Worm (Caenorhabditis elegans) whole organism, mixed stage, embryonic: ENCODE results near the gene F26F2.4.

Experiments used
- blmp-1 ChIP-seq: fragments of 150-350 bp; optimal IDR thresholded peaks from 2 replicates; lab custom pipeline; 2014; ENCODE audit warnings: missing biosample characterization, missing genetic modification characterization
- ces-1 ChIP-seq: fragments of 150-350 bp; optimal IDR thresholded peaks from 2 replicates; lab custom pipeline; 2014; ENCODE audit warnings: missing biosample characterization, missing genetic modification reagents, missing genetic modification characterization
- cnd-1 ChIP-seq: fragments of 200-800 bp; sonication (Bioruptor generic); optimal IDR thresholded peaks from 2 replicates; lab custom pipeline; 2018; ENCODE audit warnings: mild to moderate bottlenecking, missing genetic modification characterization, missing compliant biosample characterization
- elt-1 ChIP-seq: sonication (generic microtip); optimal IDR thresholded peaks from 2 replicates; lab custom pipeline; 2017; ENCODE audit warnings: missing genetic modification characterization, mild to moderate bottlenecking, missing compliant biosample characterization, antibody characterized with exemption, moderate library complexity, borderline replicate concordance; ENCODE audit not compliant: insufficient read depth
- elt-3 ChIP-seq: fragments of 150-350 bp; optimal IDR thresholded peaks from 2 replicates; lab custom pipeline; 2014; ENCODE audit warnings: missing biosample characterization, missing genetic modification characterization
- lin-13 ChIP-seq: fragments of 150-350 bp; optimal IDR thresholded peaks from 2 replicates; lab custom pipeline; 2014; ENCODE audit warnings: missing biosample characterization, missing genetic modification characterization
- mep-1 ChIP-seq: fragments of 150-350 bp; optimal IDR thresholded peaks from 2 replicates; lab custom pipeline; 2017; ENCODE audit warnings: missing biosample characterization, missing genetic modification reagents, missing genetic modification characterization, inconsistent platforms
- nhr-12 ChIP-seq: fragments of 150-350 bp; optimal IDR thresholded peaks from 2 replicates; lab custom pipeline; 2014; ENCODE audit warnings: missing biosample characterization, missing genetic modification characterization
- nhr-237 ChIP-seq: fragments of 150-350 bp; optimal IDR thresholded peaks from 2 replicates; lab custom pipeline; 2014; ENCODE audit warnings: missing biosample characterization, missing genetic modification characterization
- pha-4 ChIP-seq: fragments of 150-350 bp; optimal IDR thresholded peaks from 2 replicates; lab custom pipeline; 2018; ENCODE audit warnings: missing biosample characterization, missing genetic modification reagents, missing genetic modification characterization
- snpc-4 ChIP-seq: fragments of 150-350 bp; optimal IDR thresholded peaks from 2 replicates; lab custom pipeline; 2014; ENCODE audit warnings: missing biosample characterization, missing genetic modification characterization
- unc-39 ChIP-seq: fragments of 150-350 bp; optimal IDR thresholded peaks from 2 replicates; lab custom pipeline; 2014; ENCODE audit warnings: missing biosample characterization, missing genetic modification characterization

ce11 chrV:20561795-20562194 lies 7.3 kb upstream of the F26F2.4 start, which contains the start of gene F26F2.1:
- TF ChIP-seq elt-3 (tag; lab: Kevin White, UChicago), result no peak
- TF ChIP-seq ces-1 (GFP tag; lab: Kevin White, UChicago), result no peak
- TF ChIP-seq unc-39 (tag; lab: Kevin White, UChicago), result no peak
- TF ChIP-seq pha-4 (tag; lab: Kevin White, UChicago), result no peak
- no peak for TF ChIP-seq snpc-4 (tag; lab: Kevin White, UChicago)
- no peak for TF ChIP-seq elt-1 (tag; lab: Kevin White, UChicago)
- no peak for TF ChIP-seq cnd-1 (tag; lab: Kevin White, UChicago)
- no peak for TF ChIP-seq lin-13
- TF ChIP-seq nhr-12, result no peak
- TF ChIP-seq blmp-1 (tag; lab: Kevin White, UChicago), result no peak
- TF ChIP-seq nhr-237 (tag; lab: Kevin White, UChicago), result no peak
- TF ChIP-seq mep-1, result no peak
